Fruit fly (Drosophila melanogaster) whole organism, embryonic: ENCODE measurements around the gene fal.

ENCODE experiments used
- Aef1 ChIP-seq: fragments of 200-800 bp; sonication (Bioruptor generic); IDR thresholded peaks from 3 replicates; pipeline ENCODE4 v1.3.6; 2022; ENCODE audit warnings: missing biosample characterization, missing genetic modification characterization
- CG10565 ChIP-seq: fragments of 200-800 bp; sonication (Bioruptor generic); optimal IDR thresholded peaks from 3 replicates; lab custom pipeline; 2016; ENCODE audit warnings: missing biosample characterization, mild to moderate bottlenecking, missing genetic modification characterization
- CG10654 ChIP-seq: fragments of 200-800 bp; sonication (Bioruptor generic); optimal IDR thresholded peaks from 2 replicates; lab custom pipeline; 2016; ENCODE audit warnings: missing biosample characterization, missing genetic modification characterization
- CG11696 ChIP-seq: fragments of 200-800 bp; sonication (Bioruptor generic); IDR thresholded peaks from 2 replicates; pipeline ENCODE4 v1.3.6; 2022; ENCODE audit warnings: missing biosample characterization, missing genetic modification characterization
- CG11723 ChIP-seq: fragments of 200-800 bp; sonication (Bioruptor generic); optimal IDR thresholded peaks from 2 replicates; lab custom pipeline; 2017; ENCODE audit warnings: missing biosample characterization, mild to moderate bottlenecking, missing genetic modification characterization
- CG12236 ChIP-seq: fragments of 200-800 bp; sonication (Bioruptor generic); optimal IDR thresholded peaks from 2 replicates; lab custom pipeline; 2016; ENCODE audit warnings: missing biosample characterization, missing genetic modification characterization
- CG12659 ChIP-seq: fragments of 200-800 bp; sonication (Bioruptor generic); optimal IDR thresholded peaks from 3 replicates; lab custom pipeline; 2017; ENCODE audit warnings: mild to moderate bottlenecking, missing biosample characterization, missing genetic modification reagents, missing genetic modification characterization
- CG15011 ChIP-seq: fragments of 200-800 bp; sonication (Bioruptor generic); optimal IDR thresholded peaks from 3 replicates; lab custom pipeline; 2018; ENCODE audit warnings: missing biosample characterization, mild to moderate bottlenecking, missing genetic modification characterization
- CG16815 ChIP-seq: fragments of 200-800 bp; sonication (Bioruptor generic); optimal IDR thresholded peaks from 3 replicates; lab custom pipeline; 2017; ENCODE audit warnings: missing biosample characterization, mild to moderate bottlenecking, missing genetic modification characterization
- CG1792 ChIP-seq: fragments of 200-800 bp; sonication (Bioruptor generic); optimal IDR thresholded peaks from 2 replicates; lab custom pipeline; 2016; ENCODE audit warnings: missing biosample characterization, missing genetic modification characterization
- CG2712 ChIP-seq: fragments of 200-800 bp; optimal IDR thresholded peaks from 3 replicates; lab custom pipeline; 2019; ENCODE audit warnings: missing biosample characterization, mild to moderate bottlenecking, missing genetic modification characterization, moderate library complexity
- CG2889 ChIP-seq: fragments of 200-800 bp; sonication (Bioruptor generic); IDR thresholded peaks from 3 replicates; pipeline ENCODE4 v1.3.6; 2022; ENCODE audit warnings: missing biosample characterization, missing genetic modification characterization
- CG30431 ChIP-seq: fragments of 200-800 bp; sonication (Bioruptor generic); optimal IDR thresholded peaks from 2 replicates; lab custom pipeline; 2017; ENCODE audit warnings: missing biosample characterization, missing genetic modification characterization
- CG33213 ChIP-seq: fragments of 200-800 bp; sonication (Bioruptor generic); optimal IDR thresholded peaks from 3 replicates; lab custom pipeline; 2016; ENCODE audit warnings: missing biosample characterization, missing genetic modification characterization
- CG3407 ChIP-seq: fragments of 200-800 bp; sonication (Bioruptor generic); optimal IDR thresholded peaks from 2 replicates; lab custom pipeline; 2018; ENCODE audit warnings: missing biosample characterization, mild to moderate bottlenecking, missing genetic modification characterization
- CG34224 ChIP-seq: fragments of 200-800 bp; sonication (Bioruptor generic); IDR thresholded peaks from 3 replicates; pipeline ENCODE4 v1.3.6; 2022; ENCODE audit warnings: missing biosample characterization, missing genetic modification characterization; ENCODE audit not compliant: partially characterized antibody
- CG4282 ChIP-seq: fragments of 200-800 bp; sonication (Bioruptor generic); optimal IDR thresholded peaks from 2 replicates; lab custom pipeline; 2016; ENCODE audit warnings: missing biosample characterization, missing genetic modification characterization
- CG5180 ChIP-seq: fragments of 200-800 bp; sonication (Bioruptor generic); optimal IDR thresholded peaks from 3 replicates; lab custom pipeline; 2017; ENCODE audit warnings: missing biosample characterization, missing genetic modification characterization, mild to moderate bottlenecking, moderate library complexity, missing genetic modification reagents
- CG6175 ChIP-seq: fragments of 200-800 bp; sonication (Bioruptor generic); IDR thresholded peaks from 3 replicates; pipeline ENCODE4 v1.3.6; 2022; ENCODE audit warnings: missing biosample characterization, missing genetic modification characterization
- CG7556 ChIP-seq: fragments of 200-800 bp; sonication (Bioruptor generic); optimal IDR thresholded peaks from 2 replicates; lab custom pipeline; 2017; ENCODE audit warnings: missing biosample characterization, mild to moderate bottlenecking, missing genetic modification characterization
- CG7786 ChIP-seq: fragments of 200-800 bp; sonication (Bioruptor generic); optimal IDR thresholded peaks from 2 replicates; lab custom pipeline; 2016; ENCODE audit warnings: missing biosample characterization, missing genetic modification characterization
- CG7928 ChIP-seq: fragments of 200-800 bp; sonication (Bioruptor generic); optimal IDR thresholded peaks from 2 replicates; lab custom pipeline; 2017; ENCODE audit warnings: missing biosample characterization, mild to moderate bottlenecking, missing genetic modification characterization
- CG8765 ChIP-seq: fragments of 200-800 bp; sonication (Bioruptor generic); IDR thresholded peaks from 2 replicates; pipeline ENCODE4 v1.3.6; 2022; ENCODE audit warnings: missing biosample characterization, missing genetic modification characterization
- CG9609 ChIP-seq: fragments of 200-800 bp; sonication (Bioruptor generic); optimal IDR thresholded peaks from 3 replicates; lab custom pipeline; 2016; ENCODE audit warnings: missing biosample characterization, missing genetic modification characterization
- Dll ChIP-seq: fragments of 200-800 bp; sonication (Bioruptor generic); IDR thresholded peaks from 4 replicates; pipeline ENCODE4 v1.3.6; 2022; ENCODE audit warnings: missing biosample characterization, missing genetic modification characterization; ENCODE audit not compliant: partially characterized antibody
- H15 ChIP-seq: fragments of 200-800 bp; sonication (Bioruptor generic); IDR thresholded peaks from 3 replicates; pipeline ENCODE4 v1.3.6; 2022; ENCODE audit warnings: missing biosample characterization, missing genetic modification characterization
- Hr51 ChIP-seq, 2 experiments: fragments of 200-800 bp; sonication (Bioruptor generic); optimal IDR thresholded peaks; 2 replicates in 1 of 2; 3 replicates in 1 of 2; lab custom pipeline; 2016 to 2018; ENCODE audit warnings: missing biosample characterization in 2 of 2, missing genetic modification characterization in 2 of 2, mild to moderate bottlenecking in 1 of 2, moderate library complexity in 1 of 2
- Lpt ChIP-seq: fragments of >200 bp; optimal IDR thresholded peaks from 2 replicates; lab custom pipeline; 2018; ENCODE audit warnings: missing biosample characterization, missing genetic modification characterization
- Mad ChIP-seq: fragments of 200-800 bp; sonication (Bioruptor generic); optimal IDR thresholded peaks from 2 replicates; lab custom pipeline; 2016; ENCODE audit warnings: missing biosample characterization, missing genetic modification characterization
- Pdp1 ChIP-seq, 2 experiments: fragments of 200-800 bp; sonication (Bioruptor generic); optimal IDR thresholded peaks; 3 replicates each; lab custom pipeline; 2016; ENCODE audit warnings: missing biosample characterization in 2 of 2, missing genetic modification characterization in 2 of 2, mild to moderate bottlenecking in 1 of 2, moderate library complexity in 1 of 2
- Taf1 ChIP-seq: fragments of 200-800 bp; sonication (Bioruptor generic); IDR thresholded peaks from 2 replicates; pipeline ENCODE4 v1.3.6; 2022; ENCODE audit warnings: missing biosample characterization, missing genetic modification characterization
- aop ChIP-seq: fragments of 200-800 bp; sonication (Bioruptor generic); IDR thresholded peaks from 2 replicates; pipeline ENCODE4 v1.3.6; 2022; ENCODE audit warnings: missing biosample characterization, missing genetic modification characterization
- bsh ChIP-seq, 2 experiments: fragments of 200-800 bp; sonication (Bioruptor generic); optimal IDR thresholded peaks; 2 replicates each; lab custom pipeline; 2017 to 2018; ENCODE audit warnings: mild to moderate bottlenecking in 2 of 2, missing biosample characterization in 2 of 2, missing genetic modification characterization in 2 of 2, moderate library complexity in 1 of 2
- croc ChIP-seq: fragments of 200-800 bp; sonication (Bioruptor generic); conservative IDR thresholded peaks from 3 replicates; pipeline ENCODE4 v1.3.6; 2022; ENCODE audit warnings: missing biosample characterization, missing genetic modification characterization
- crol ChIP-seq: fragments of 200-800 bp; sonication (Bioruptor generic); IDR thresholded peaks from 2 replicates; pipeline ENCODE4 v1.3.6; 2022; ENCODE audit warnings: missing biosample characterization, missing genetic modification characterization
- en ChIP-seq: fragments of 200-800 bp; sonication (Bioruptor generic); optimal IDR thresholded peaks from 2 replicates; lab custom pipeline; 2016; ENCODE audit warnings: missing biosample characterization, missing genetic modification characterization
- h ChIP-seq: fragments of >200 bp; optimal IDR thresholded peaks from 2 replicates; lab custom pipeline; 2017
- kay ChIP-seq: fragments of 200-800 bp; sonication (Bioruptor generic); optimal IDR thresholded peaks from 2 replicates; lab custom pipeline; 2016; ENCODE audit warnings: missing biosample characterization, missing genetic modification characterization
- knrl ChIP-seq: fragments of 200-800 bp; sonication (Bioruptor generic); IDR thresholded peaks from 3 replicates; pipeline ENCODE4 v1.3.6; 2022; ENCODE audit warnings: missing biosample characterization, missing genetic modification characterization; ENCODE audit not compliant: partially characterized antibody
- pan ChIP-seq, 4 experiments: fragments of >200 bp in 3 of 4; fragments of 200-800 bp in 1 of 4; sonication (Bioruptor generic) in 1 of 4; optimal IDR thresholded peaks in 3 of 4; IDR thresholded peaks in 1 of 4; 2 replicates each; pipeline versions ENCODE4 v1.3.6 to Lab custom; 2017 to 2022; ENCODE audit warnings: missing biosample characterization in 2 of 4, missing genetic modification characterization in 2 of 4, mixed read lengths in 1 of 4
- phol ChIP-seq: fragments of 200-800 bp; sonication (Bioruptor generic); optimal IDR thresholded peaks from 3 replicates; lab custom pipeline; 2018; ENCODE audit warnings: missing biosample characterization, mild to moderate bottlenecking, missing genetic modification characterization, moderate library complexity
- sc ChIP-seq, 3 experiments: fragments of >200 bp in 2 of 3; fragments of 200-800 bp in 1 of 3; sonication (Bioruptor generic) in 1 of 3; optimal IDR thresholded peaks; 2 replicates in 2 of 3; 3 replicates in 1 of 3; lab custom pipeline; 2017; ENCODE audit warnings: mild to moderate bottlenecking in 1 of 3, missing biosample characterization in 1 of 3, missing genetic modification characterization in 1 of 3, missing genetic modification reagents in 1 of 3
- sug ChIP-seq: fragments of 200-800 bp; optimal IDR thresholded peaks from 2 replicates; lab custom pipeline; 2019; ENCODE audit warnings: missing biosample characterization, mild to moderate bottlenecking, missing genetic modification characterization, moderate library complexity
- tgo ChIP-seq: fragments of 200-800 bp; sonication (Bioruptor generic); IDR thresholded peaks from 3 replicates; pipeline ENCODE4 v1.3.6; 2022; ENCODE audit warnings: missing biosample characterization, missing genetic modification characterization
- tll ChIP-seq, 2 experiments: fragments of 200-800 bp in 1 of 2; fragments of >200 bp in 1 of 2; sonication (Bioruptor generic) in 1 of 2; optimal IDR thresholded peaks; 2 replicates each; lab custom pipeline; 2017 to 2019; ENCODE audit warnings: missing biosample characterization in 2 of 2, missing genetic modification characterization in 2 of 2, mild to moderate bottlenecking in 1 of 2, moderate library complexity in 1 of 2
- tna ChIP-seq: fragments of 200-800 bp; sonication (Bioruptor generic); IDR thresholded peaks from 2 replicates; pipeline ENCODE4 v1.3.6; 2022; ENCODE audit warnings: missing biosample characterization, missing genetic modification characterization; ENCODE audit not compliant: partially characterized antibody
- twi ChIP-seq: fragments of 200-800 bp; optimal IDR thresholded peaks from 2 replicates; lab custom pipeline; 2019; ENCODE audit warnings: missing biosample characterization, mild to moderate bottlenecking, missing genetic modification characterization, moderate library complexity
- wor ChIP-seq: fragments of 200-800 bp; sonication (Bioruptor generic); IDR thresholded peaks from 2 replicates; pipeline ENCODE4 v1.3.6; 2022; ENCODE audit warnings: missing biosample characterization, missing genetic modification characterization

Gene fal

dm6 chr3L:19254715-19255428, 39.5 kb upstream of the fal start, which contains the start of the genes mRpL21 and rept (continued):
- TF ChIP-seq Lpt (GFP tag; lab: Kevin White, UChicago) (no peak), CG33213 (GFP tag; lab: Kevin White, UChicago) (peak; percentile 22), CG10565 (GFP tag; lab: Kevin White, UChicago) (peak; percentile 27), CG1792 (peak; percentile 32), tll (GFP tag; optimal IDR thresholded peaks at IDR 0.05; lab: Kevin White, UChicago) (peak in 1 of 2 experiments; percentile 43), CG4282 (GFP tag; lab: Kevin White, UChicago) (peak; percentile 38), CG2712 (peak; percentile 35), en (GFP tag; lab: Kevin White, UChicago) (no peak), sug (tag; lab: Kevin White, UChicago) (peak; percentile 66), sc (optimal IDR thresholded peaks at IDR 0.05; lab: Kevin White, UChicago) (no peak), sc (GFP tag; optimal IDR thresholded peaks at IDR 0.05; lab: Kevin White, UChicago) (peak; percentile 5), Taf1 (peak; percentile 44; the same call in 1 of the 2 replicates), CG9609 (no peak), CG5180 (GFP tag; lab: Kevin White, UChicago) (no peak), kay (no peak), bsh (GFP tag; optimal IDR thresholded peaks at IDR 0.05; lab: Kevin White, UChicago) (peak in 1 of 2 experiments; percentile 40), h (lab: Kevin White, UChicago) (no peak), phol (tag; lab: Kevin White, UChicago) (peak; percentile 57), CG10654 (peak; percentile 17), Mad (peak; percentile 42), H15 (GFP tag; lab: Robert Waterston, UW) (no peak), CG34224 (GFP tag; lab: Robert Waterston, UW) (no peak), knrl (GFP tag; lab: Robert Waterston, UW) (peak; percentile 34; the same call in 2 of the 3 replicates), CG12659 (GFP tag; lab: Kevin White, UChicago) (peak; percentile 67), croc (GFP tag; lab: Robert Waterston, UW) (no peak), CG30431 (GFP tag; lab: Kevin White, UChicago) (no peak), crol (GFP tag; lab: Robert Waterston, UW) (no peak), CG11723 (GFP tag; lab: Kevin White, UChicago) (peak; percentile 12), Aef1 (GFP tag; lab: Robert Waterston, UW) (0 out of 3 replicates have a peak, but pooled peaks have one; percentile 13), CG7556 (GFP tag; lab: Kevin White, UChicago) (peak; percentile 38), CG12236 (GFP tag; lab: Kevin White, UChicago) (no peak), CG16815 (GFP tag; lab: Kevin White, UChicago) (peak; percentile 6), tgo (peak; percentile 36; the same call in 1 of the 3 replicates), CG7928 (no peak), CG3407 (GFP tag; lab: Kevin White, UChicago) (no peak), CG15011 (GFP tag; lab: Kevin White, UChicago) (no peak), Hr51 (GFP tag; optimal IDR thresholded peaks at IDR 0.05; lab: Kevin White, UChicago) (peak; percentile 29 to 70), CG11696 (GFP tag; lab: Robert Waterston, UW) (no peak), CG6175 (no peak), pan (optimal IDR thresholded peaks at IDR 0.05; lab: Kevin White, UChicago) (no peak), pan (GFP tag; optimal IDR thresholded peaks at IDR 0.05 in 1 of 2, IDR thresholded peaks at IDR 0.05 in 1 of 2) (peak in 1 of 2 experiments; percentile 42), wor (no peak), CG7786 (GFP tag; lab: Kevin White, UChicago) (peak; percentile 50), Pdp1 (GFP tag; optimal IDR thresholded peaks at IDR 0.05; lab: Kevin White, UChicago) (peak; percentile 31 to 94), CG8765 (no peak), aop (no peak), tna (GFP tag; lab: Robert Waterston, UW) (no peak), Dll (GFP tag; lab: Robert Waterston, UW) (0 out of 4 replicates have a peak, but pooled peaks have one; percentile 44), CG2889 (GFP tag; lab: Robert Waterston, UW) (no peak), twi (tag; lab: Kevin White, UChicago) (peak; percentile 81)
